Worm (Caenorhabditis elegans) whole organism, L4 larva: ENCODE measurements around the gene C38D9.8.

ENCODE experiments used
- ama-1 ChIP-seq: fragments of 150-350 bp; optimal IDR thresholded peaks from 2 replicates; lab custom pipeline; 2014; ENCODE audit warnings: inconsistent platforms, mixed read lengths
- dmd-9 ChIP-seq: fragments of 200-800 bp; sonication (Bioruptor generic); IDR thresholded peaks from 2 replicates; pipeline ENCODE4 v1.3.6; 2022; ENCODE audit warnings: missing genetic modification reagents, missing genetic modification characterization, missing compliant biosample characterization
- egl-27 ChIP-seq: sonication (generic microtip); optimal IDR thresholded peaks from 3 replicates; lab custom pipeline; 2017; ENCODE audit warnings: missing biosample characterization, missing genetic modification reagents, missing genetic modification characterization
- mes-2 ChIP-seq: sonication (generic microtip); optimal IDR thresholded peaks from 2 replicates; lab custom pipeline; 2016; ENCODE audit warnings: missing genotype, mild to moderate bottlenecking, missing genetic modification characterization, missing compliant biosample characterization; ENCODE audit not compliant: poor library complexity, severe bottlenecking
- nhr-6 ChIP-seq: fragments of 150-350 bp; optimal IDR thresholded peaks from 2 replicates; lab custom pipeline; 2014; ENCODE audit warnings: missing biosample characterization, missing genetic modification characterization

- TF ChIP-seq egl-27 (tag; lab: Kevin White, UChicago), result no peak
- no peak for TF ChIP-seq dmd-9 (GFP tag; lab: Robert Waterston, UW)
- no peak for TF ChIP-seq ama-1 (lab: Kevin White, UChicago)
- no peak for TF ChIP-seq nhr-6 (tag; lab: Kevin White, UChicago)
- no peak for TF ChIP-seq mes-2 (tag; lab: Kevin White, UChicago)
Observed at ce11 chrV:17548635-17549034, 4.0 kb downstream of the C38D9.8 start.
